Worm (Caenorhabditis elegans) whole organism, L2 larva: ENCODE data around the gene unc-93.

ENCODE experiments used
- C34F6.9 ChIP-seq: fragments of 150-350 bp; optimal IDR thresholded peaks from 2 replicates; lab custom pipeline; 2014; ENCODE audit warnings: missing biosample characterization, missing genetic modification characterization
- F13H6.1 ChIP-seq: sonication (generic microtip); optimal IDR thresholded peaks from 2 replicates; lab custom pipeline; 2016; ENCODE audit warnings: missing genetic modification characterization, missing compliant biosample characterization
- R02D3.7 ChIP-seq: fragments of 150-350 bp; optimal IDR thresholded peaks from 2 replicates; lab custom pipeline; 2014; ENCODE audit warnings: missing biosample characterization, missing genetic modification characterization
- Y55F3AM.14 ChIP-seq: fragments of 200-800 bp; sonication (Bioruptor generic); optimal IDR thresholded peaks from 2 replicates; lab custom pipeline; 2018; ENCODE audit warnings: mild to moderate bottlenecking, missing genetic modification characterization, missing compliant biosample characterization
- ZK546.5 ChIP-seq: sonication (generic microtip); optimal IDR thresholded peaks from 2 replicates; lab custom pipeline; 2017; ENCODE audit warnings: missing biosample characterization, missing genetic modification characterization
- ceh-16 ChIP-seq: fragments of 150-350 bp; optimal IDR thresholded peaks from 2 replicates; lab custom pipeline; 2014; ENCODE audit warnings: missing biosample characterization, missing genetic modification characterization
- ceh-82 ChIP-seq: fragments of 150-350 bp; optimal IDR thresholded peaks from 2 replicates; lab custom pipeline; 2014; ENCODE audit warnings: missing biosample characterization, missing genetic modification characterization
- crh-2 ChIP-seq: sonication (generic microtip); optimal IDR thresholded peaks from 2 replicates; lab custom pipeline; 2017; ENCODE audit warnings: missing biosample characterization, missing genetic modification characterization
- dmd-4 ChIP-seq: sonication (generic microtip); optimal IDR thresholded peaks from 2 replicates; lab custom pipeline; 2017; ENCODE audit warnings: missing biosample characterization, missing genetic modification characterization
- elt-3 ChIP-seq: sonication (generic microtip); optimal IDR thresholded peaks from 2 replicates; lab custom pipeline; 2017; ENCODE audit warnings: missing biosample characterization, missing genetic modification characterization
- fos-1 ChIP-seq: fragments of 150-350 bp; optimal IDR thresholded peaks from 2 replicates; lab custom pipeline; 2014; ENCODE audit warnings: missing biosample characterization, missing genetic modification characterization
- gmeb-1 ChIP-seq: fragments of 150-350 bp; optimal IDR thresholded peaks from 2 replicates; lab custom pipeline; 2014; ENCODE audit warnings: missing biosample characterization, missing genetic modification characterization
- lin-11 ChIP-seq: fragments of 150-350 bp; sonication (generic microtip); optimal IDR thresholded peaks from 2 replicates; lab custom pipeline; 2014; ENCODE audit warnings: missing biosample characterization, missing genetic modification characterization, inconsistent platforms, mixed read lengths
- lin-13 ChIP-seq: fragments of 150-350 bp; optimal IDR thresholded peaks from 2 replicates; lab custom pipeline; 2014; ENCODE audit warnings: missing biosample characterization, missing genetic modification reagents, missing genetic modification characterization
- lin-39 ChIP-seq: fragments of 150-350 bp; optimal IDR thresholded peaks from 2 replicates; lab custom pipeline; 2014; ENCODE audit warnings: missing biosample characterization, missing genetic modification reagents, missing genetic modification characterization
- lsy-2 ChIP-seq, 2 experiments: fragments of 150-350 bp in 1 of 2; sonication (generic microtip) in 1 of 2; optimal IDR thresholded peaks; 2 replicates each; lab custom pipeline; 2014 to 2017; ENCODE audit warnings: missing biosample characterization in 2 of 2, missing genetic modification characterization in 2 of 2
- mbf-1 ChIP-seq: sonication (generic microtip); optimal IDR thresholded peaks from 2 replicates; lab custom pipeline; 2017; ENCODE audit warnings: missing biosample characterization, missing genetic modification characterization
- mdl-1 ChIP-seq, 2 experiments: fragments of 150-350 bp in 1 of 2; sonication (generic microtip) in 1 of 2; optimal IDR thresholded peaks; 2 replicates each; lab custom pipeline; 2017; ENCODE audit warnings: missing biosample characterization in 2 of 2, missing genetic modification characterization in 2 of 2
- nhr-10 ChIP-seq: sonication (generic microtip); optimal IDR thresholded peaks from 2 replicates; lab custom pipeline; 2017; ENCODE audit warnings: missing biosample characterization, missing genetic modification characterization
- nhr-129 ChIP-seq: fragments of 150-350 bp; optimal IDR thresholded peaks from 2 replicates; lab custom pipeline; 2014; ENCODE audit warnings: missing biosample characterization, missing genetic modification characterization
- nhr-21 ChIP-seq: fragments of 150-350 bp; optimal IDR thresholded peaks from 2 replicates; lab custom pipeline; 2014; ENCODE audit warnings: missing biosample characterization, missing genetic modification characterization
- nhr-23 ChIP-seq: fragments of 150-350 bp; optimal IDR thresholded peaks from 2 replicates; lab custom pipeline; 2014; ENCODE audit warnings: missing biosample characterization, missing genetic modification reagents, missing genetic modification characterization
- nhr-237 ChIP-seq: fragments of 150-350 bp; optimal IDR thresholded peaks from 2 replicates; lab custom pipeline; 2014; ENCODE audit warnings: missing biosample characterization, missing genetic modification characterization
- nhr-25 ChIP-seq: fragments of 150-350 bp; sonication (generic microtip); optimal IDR thresholded peaks from 3 replicates; lab custom pipeline; 2014; ENCODE audit warnings: missing biosample characterization, missing genetic modification characterization
- peb-1 ChIP-seq: fragments of 150-350 bp; optimal IDR thresholded peaks from 2 replicates; lab custom pipeline; 2014; ENCODE audit warnings: missing biosample characterization, missing genetic modification characterization
- sem-4 ChIP-seq: fragments of 150-350 bp; optimal IDR thresholded peaks from 2 replicates; lab custom pipeline; 2014; ENCODE audit warnings: missing biosample characterization, missing genetic modification reagents, missing genetic modification characterization
- sma-3 ChIP-seq: sonication (generic microtip); optimal IDR thresholded peaks from 2 replicates; lab custom pipeline; 2016; ENCODE audit warnings: missing genetic modification reagents, missing genetic modification characterization, missing compliant biosample characterization
- sma-9 ChIP-seq, 2 experiments: fragments of 150-350 bp in 1 of 2; sonication (generic microtip) in 1 of 2; optimal IDR thresholded peaks; 2 replicates each; lab custom pipeline; 2014 to 2016; ENCODE audit warnings: missing genetic modification characterization in 2 of 2, mild to moderate bottlenecking in 1 of 2, missing biosample characterization in 1 of 2, missing compliant biosample characterization in 1 of 2, missing genetic modification reagents in 1 of 2, moderate library complexity in 1 of 2
- snpc-4 ChIP-seq: fragments of 150-350 bp; optimal IDR thresholded peaks from 2 replicates; lab custom pipeline; 2014; ENCODE audit warnings: missing biosample characterization, missing genetic modification characterization
- unc-39 ChIP-seq: fragments of 150-350 bp; optimal IDR thresholded peaks from 2 replicates; lab custom pipeline; 2014; ENCODE audit warnings: missing biosample characterization, missing genetic modification characterization
- unc-55 ChIP-seq: fragments of 150-350 bp; sonication (generic microtip); optimal IDR thresholded peaks from 3 replicates; lab custom pipeline; 2014; ENCODE audit warnings: missing biosample characterization, missing genetic modification reagents, missing genetic modification characterization
- unc-62 ChIP-seq: fragments of 150-350 bp; optimal IDR thresholded peaks from 2 replicates; lab custom pipeline; 2014; ENCODE audit warnings: missing biosample characterization, missing genetic modification reagents, missing genetic modification characterization
- zag-1 ChIP-seq: fragments of 150-350 bp; optimal IDR thresholded peaks from 2 replicates; lab custom pipeline; 2014; ENCODE audit warnings: missing biosample characterization, missing genetic modification characterization
- ztf-11 ChIP-seq: sonication (generic microtip); optimal IDR thresholded peaks from 2 replicates; lab custom pipeline; 2017; ENCODE audit warnings: missing biosample characterization, missing genetic modification characterization
- ztf-4 ChIP-seq: fragments of 150-350 bp; optimal IDR thresholded peaks from 2 replicates; lab custom pipeline; 2014; ENCODE audit warnings: missing biosample characterization, missing genetic modification characterization

Gene unc-93

DNA sequence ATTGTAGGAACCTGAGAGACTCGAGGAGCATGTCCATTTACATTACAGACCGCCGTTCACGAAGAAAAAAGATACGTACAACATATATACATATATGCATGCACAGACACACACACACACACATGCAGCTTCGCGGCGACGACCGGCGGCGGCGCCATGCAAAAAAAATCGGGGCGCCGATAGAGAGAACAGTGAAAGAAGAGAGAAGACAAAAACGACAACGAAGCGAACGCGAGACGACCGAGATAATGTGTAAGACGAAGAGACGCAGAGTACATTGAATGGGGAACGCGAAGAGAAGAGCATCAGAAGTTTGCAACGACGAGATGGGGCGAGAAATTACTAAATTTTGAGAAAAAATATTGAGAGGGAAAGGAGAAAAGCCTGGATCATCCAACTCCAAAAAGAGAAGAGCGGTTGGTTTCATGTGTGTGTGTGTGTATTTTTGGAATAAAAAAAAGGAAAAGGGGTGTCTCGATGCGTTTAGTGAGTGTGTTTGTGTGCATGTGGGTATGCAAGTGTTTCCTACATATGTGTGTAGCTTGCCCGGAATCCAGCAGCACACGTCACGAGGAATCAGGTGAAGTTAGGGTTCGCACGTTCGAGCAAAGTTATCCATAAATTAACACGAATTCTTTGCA is 24.4 kb upstream of the unc-93 start:
- TF ChIP-seq unc-39 (tag; lab: Kevin White, UChicago) (no peak), unc-55 (peak; percentile 43), sma-3 (GFP tag; lab: Kevin White, UChicago) (no peak), C34F6.9 (peak; percentile 37), dmd-4 (tag; lab: Kevin White, UChicago) (no peak), fos-1 (tag; lab: Kevin White, UChicago) (peak; percentile 38), mbf-1 (tag; lab: Kevin White, UChicago) (no peak), F13H6.1 (tag; lab: Kevin White, UChicago) (peak; percentile 15), lsy-2 (tag; optimal IDR thresholded peaks at IDR 0.05; lab: Kevin White, UChicago) (peak in 1 of 2 experiments; percentile 26), elt-3 (tag; lab: Kevin White, UChicago) (no peak)

DNA sequence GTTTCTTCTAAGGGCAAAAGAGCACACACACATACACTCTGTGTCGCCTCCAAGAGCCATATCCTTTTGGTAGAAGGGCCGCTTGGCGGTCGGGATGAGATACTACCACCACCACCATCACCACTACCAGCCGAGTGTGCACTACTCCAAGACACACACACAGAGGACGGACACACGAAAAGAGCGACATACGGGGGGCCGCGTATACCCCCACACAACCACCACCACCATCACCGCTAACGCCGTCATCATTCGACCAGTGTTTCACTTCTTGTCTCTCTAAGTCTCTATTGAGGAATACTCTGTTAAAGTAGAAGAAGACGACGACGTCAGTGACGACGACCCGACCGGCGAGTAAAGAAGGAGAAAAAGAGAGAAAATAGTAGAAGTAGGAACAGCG is 23.5 kb upstream of the unc-93 start:
- no peak for TF ChIP-seq mbf-1 (tag; lab: Kevin White, UChicago)
- TF ChIP-seq zag-1 = no peak
- peak in 1 of 2 experiments; percentile 13 for TF ChIP-seq mdl-1 (tag; optimal IDR thresholded peaks at IDR 0.05; lab: Kevin White, UChicago)
- no peak for TF ChIP-seq lin-39 (tag; lab: Kevin White, UChicago)
- TF ChIP-seq lin-11 = peak; percentile 16
- TF ChIP-seq gmeb-1 (tag; lab: Kevin White, UChicago) = no peak
- no peak for TF ChIP-seq nhr-21 (tag; lab: Kevin White, UChicago)
- peak; percentile 69 for TF ChIP-seq F13H6.1 (tag; lab: Kevin White, UChicago)
- no peak for TF ChIP-seq peb-1 (tag; lab: Kevin White, UChicago)
- peak; percentile 3 for TF ChIP-seq sem-4
- TF ChIP-seq nhr-237 (tag; lab: Kevin White, UChicago) = no peak
- no peak for TF ChIP-seq ceh-82 (tag; lab: Kevin White, UChicago)
- TF ChIP-seq lsy-2 (tag; optimal IDR thresholded peaks at IDR 0.05; lab: Kevin White, UChicago) = peak in 1 of 2 experiments; percentile 37
- TF ChIP-seq crh-2 (tag; lab: Kevin White, UChicago) = peak; percentile 7
- TF ChIP-seq C34F6.9 = peak; percentile 12
- peak; percentile 14 for TF ChIP-seq lin-13 (GFP tag; lab: Kevin White, UChicago)
- TF ChIP-seq snpc-4 (tag; lab: Kevin White, UChicago) = peak; percentile 35
- peak; percentile 48 for TF ChIP-seq unc-55
- TF ChIP-seq nhr-129 (tag; lab: Kevin White, UChicago) = peak; percentile 14
- TF ChIP-seq unc-62 (GFP tag; lab: Kevin White, UChicago) = no peak

ce11 chrIII:3621211-3621897 is 22.8 kb upstream of the unc-93 start:
- TF ChIP-seq nhr-10 (tag; lab: Kevin White, UChicago) = no peak
- no peak for TF ChIP-seq zag-1
- TF ChIP-seq Y55F3AM.14 (GFP tag; lab: Kevin White, UChicago) = no peak
- no peak for TF ChIP-seq ceh-82 (tag; lab: Kevin White, UChicago)
- TF ChIP-seq fos-1 (tag; lab: Kevin White, UChicago) = peak; percentile 37
- peak; percentile 24 for TF ChIP-seq sma-9 (GFP tag; optimal IDR thresholded peaks at IDR 0.05; lab: Kevin White, UChicago)
- no peak for TF ChIP-seq sma-9 (tag; optimal IDR thresholded peaks at IDR 0.05; lab: Kevin White, UChicago)
- TF ChIP-seq R02D3.7 (tag; lab: Kevin White, UChicago) = no peak
- peak; percentile 30 for TF ChIP-seq nhr-21 (tag; lab: Kevin White, UChicago)
- TF ChIP-seq ztf-11 (tag; lab: Kevin White, UChicago) = no peak
- TF ChIP-seq mdl-1 (tag; optimal IDR thresholded peaks at IDR 0.05; lab: Kevin White, UChicago) = peak; percentile 10 to 43
- no peak for TF ChIP-seq unc-55
- no peak for TF ChIP-seq unc-62 (GFP tag; lab: Kevin White, UChicago)
- TF ChIP-seq ztf-4 (tag; lab: Kevin White, UChicago) = no peak
- TF ChIP-seq gmeb-1 (tag; lab: Kevin White, UChicago) = no peak
- peak; percentile 63 for TF ChIP-seq ceh-16 (tag; lab: Kevin White, UChicago)
- TF ChIP-seq lin-11 = no peak
- peak in 1 of 2 experiments; percentile 10 for TF ChIP-seq lsy-2 (tag; optimal IDR thresholded peaks at IDR 0.05; lab: Kevin White, UChicago)
- TF ChIP-seq nhr-25 = peak; percentile 32
- no peak for TF ChIP-seq ZK546.5
- TF ChIP-seq nhr-237 (tag; lab: Kevin White, UChicago) = no peak
- no peak for TF ChIP-seq nhr-23 (tag; lab: Kevin White, UChicago)
